Worm (Caenorhabditis elegans) whole organism, L3 larva: ENCODE data around the gene nhr-171.
A peak's percentile ranks its signal among the peaks of the same experiment; 100 is the strongest.
"Not testable (repeated sequence)": the region's sequence is repeated elsewhere in the genome, so short reads cannot be mapped to it uniquely, and the experiment has no call there.

ENCODE experiments used
- R02D3.7 ChIP-seq: fragments of 150-350 bp; optimal IDR thresholded peaks from 2 replicates; lab custom pipeline; 2014; ENCODE audit warnings: missing biosample characterization, missing genetic modification characterization
- ZK546.5 ChIP-seq: sonication (generic microtip); optimal IDR thresholded peaks from 2 replicates; lab custom pipeline; 2017; ENCODE audit warnings: missing biosample characterization, missing genetic modification characterization
- aly-2 ChIP-seq: fragments of 150-350 bp; optimal IDR thresholded peaks from 2 replicates; lab custom pipeline; 2014; ENCODE audit warnings: missing biosample characterization, missing genetic modification characterization
- ama-1 ChIP-seq: fragments of 150-350 bp; optimal IDR thresholded peaks from 2 replicates; lab custom pipeline; 2018
- ceh-16 ChIP-seq: sonication (generic microtip); optimal IDR thresholded peaks from 2 replicates; lab custom pipeline; 2017; ENCODE audit warnings: missing biosample characterization, missing genetic modification characterization
- ceh-28 ChIP-seq: fragments of 150-350 bp; optimal IDR thresholded peaks from 2 replicates; lab custom pipeline; 2014; ENCODE audit warnings: missing biosample characterization, missing genetic modification reagents, missing genetic modification characterization
- ceh-82 ChIP-seq: fragments of 150-350 bp; optimal IDR thresholded peaks from 2 replicates; lab custom pipeline; 2014; ENCODE audit warnings: missing biosample characterization, missing genetic modification characterization
- ceh-9 ChIP-seq: sonication (generic microtip); optimal IDR thresholded peaks from 2 replicates; lab custom pipeline; 2018; ENCODE audit warnings: missing biosample characterization, missing genetic modification characterization
- daf-12 ChIP-seq: fragments of 150-350 bp; optimal IDR thresholded peaks from 2 replicates; lab custom pipeline; 2014; ENCODE audit warnings: missing biosample characterization, missing genetic modification reagents, missing genetic modification characterization
- egl-27 ChIP-seq: sonication (generic microtip); optimal IDR thresholded peaks from 4 replicates; lab custom pipeline; 2017; ENCODE audit warnings: missing biosample characterization, missing genetic modification reagents, missing genetic modification characterization
- egl-5 ChIP-seq: fragments of 150-350 bp; optimal IDR thresholded peaks from 2 replicates; lab custom pipeline; 2017; ENCODE audit warnings: missing biosample characterization, missing genetic modification reagents, missing genetic modification characterization, inconsistent platforms
- elt-1 ChIP-seq: fragments of 150-350 bp; optimal IDR thresholded peaks from 2 replicates; lab custom pipeline; 2014; ENCODE audit warnings: missing biosample characterization, missing genetic modification characterization
- elt-2 ChIP-seq: sonication (generic microtip); optimal IDR thresholded peaks from 2 replicates; lab custom pipeline; 2016; ENCODE audit warnings: missing genetic modification reagents, mild to moderate bottlenecking, missing genetic modification characterization, missing compliant biosample characterization
- elt-3 ChIP-seq, 3 experiments: fragments of 150-350 bp in 1 of 3; sonication (generic microtip) in 2 of 3; optimal IDR thresholded peaks; 2 replicates in 2 of 3; 4 replicates in 1 of 3; lab custom pipeline; 2014 to 2017; ENCODE audit warnings: missing biosample characterization in 3 of 3, missing genetic modification characterization in 3 of 3
- eor-1 ChIP-seq, 2 experiments: fragments of 150-350 bp; optimal IDR thresholded peaks; 2 replicates each; lab custom pipeline; 2014 to 2018; ENCODE audit warnings: missing biosample characterization in 2 of 2, missing genetic modification characterization in 2 of 2
- fkh-10 ChIP-seq: sonication (generic microtip); optimal IDR thresholded peaks from 2 replicates; lab custom pipeline; 2017; ENCODE audit warnings: missing biosample characterization, missing genetic modification reagents, missing genetic modification characterization
- fkh-2 ChIP-seq: fragments of 150-350 bp; optimal IDR thresholded peaks from 2 replicates; lab custom pipeline; 2014; ENCODE audit warnings: missing biosample characterization, missing genetic modification reagents, missing genetic modification characterization
- fos-1 ChIP-seq: fragments of 150-350 bp; optimal IDR thresholded peaks from 2 replicates; lab custom pipeline; 2014; ENCODE audit warnings: missing biosample characterization, missing genetic modification characterization
- hmg-11 ChIP-seq: sonication (generic microtip); optimal IDR thresholded peaks from 2 replicates; lab custom pipeline; 2016; ENCODE audit warnings: missing genetic modification characterization, missing compliant biosample characterization
- jun-1 ChIP-seq: fragments of 150-350 bp; optimal IDR thresholded peaks from 2 replicates; lab custom pipeline; 2014; ENCODE audit warnings: missing biosample characterization, missing genetic modification reagents, missing genetic modification characterization
- lin-15B ChIP-seq: fragments of 150-350 bp; optimal IDR thresholded peaks from 2 replicates; lab custom pipeline; 2014; ENCODE audit warnings: missing biosample characterization, missing genetic modification characterization
- lin-39 ChIP-seq: fragments of 150-350 bp; optimal IDR thresholded peaks from 2 replicates; lab custom pipeline; 2018; ENCODE audit warnings: missing biosample characterization, missing genetic modification reagents, missing genetic modification characterization
- lsy-12 ChIP-seq: sonication (generic microtip); optimal IDR thresholded peaks from 2 replicates; lab custom pipeline; 2016; ENCODE audit warnings: mild to moderate bottlenecking, missing genetic modification characterization, missing compliant biosample characterization
- mdl-1 ChIP-seq: fragments of 150-350 bp; optimal IDR thresholded peaks from 2 replicates; lab custom pipeline; 2014; ENCODE audit warnings: missing biosample characterization, missing genetic modification characterization
- mml-1 ChIP-seq: fragments of 150-350 bp; sonication (generic microtip); optimal IDR thresholded peaks from 3 replicates; lab custom pipeline; 2014; ENCODE audit warnings: missing biosample characterization, missing genetic modification characterization
- nfya-1 ChIP-seq: sonication (generic microtip); optimal IDR thresholded peaks from 2 replicates; lab custom pipeline; 2017; ENCODE audit warnings: missing genetic modification characterization, mild to moderate bottlenecking, missing compliant biosample characterization, antibody characterized with exemption, moderate library complexity; ENCODE audit not compliant: insufficient read depth
- nhr-11 ChIP-seq: fragments of 150-350 bp; optimal IDR thresholded peaks from 2 replicates; lab custom pipeline; 2014; ENCODE audit warnings: missing biosample characterization, missing genetic modification characterization
- nhr-12 ChIP-seq: fragments of 150-350 bp; optimal IDR thresholded peaks from 2 replicates; lab custom pipeline; 2014; ENCODE audit warnings: missing biosample characterization, missing genetic modification characterization
- nhr-23 ChIP-seq: fragments of 150-350 bp; optimal IDR thresholded peaks from 2 replicates; lab custom pipeline; 2014; ENCODE audit warnings: missing biosample characterization, missing genetic modification reagents, missing genetic modification characterization
- nhr-237 ChIP-seq: fragments of 150-350 bp; optimal IDR thresholded peaks from 2 replicates; lab custom pipeline; 2014; ENCODE audit warnings: missing biosample characterization, missing genetic modification characterization
- nhr-25 ChIP-seq: sonication (generic microtip); optimal IDR thresholded peaks from 2 replicates; lab custom pipeline; 2017; ENCODE audit warnings: missing biosample characterization, missing genetic modification characterization
- nhr-28 ChIP-seq: fragments of 150-350 bp; optimal IDR thresholded peaks from 2 replicates; lab custom pipeline; 2014; ENCODE audit warnings: missing biosample characterization, missing genetic modification characterization
- nhr-43 ChIP-seq: sonication (generic microtip); optimal IDR thresholded peaks from 2 replicates; lab custom pipeline; 2016; ENCODE audit warnings: mild to moderate bottlenecking, missing genetic modification characterization, missing compliant biosample characterization; ENCODE audit not compliant: poor library complexity, severe bottlenecking
- nhr-67 ChIP-seq: fragments of 150-350 bp; optimal IDR thresholded peaks from 2 replicates; lab custom pipeline; 2014; ENCODE audit warnings: missing biosample characterization, missing genetic modification characterization
- nhr-76 ChIP-seq: fragments of 150-350 bp; sonication (generic microtip); optimal IDR thresholded peaks from 5 replicates; lab custom pipeline; 2014; ENCODE audit warnings: missing biosample characterization, missing genetic modification characterization
- nhr-77 ChIP-seq: fragments of 150-350 bp; optimal IDR thresholded peaks from 2 replicates; lab custom pipeline; 2014; ENCODE audit warnings: missing biosample characterization, missing genetic modification characterization
- pha-4 ChIP-seq: fragments of 150-350 bp; optimal IDR thresholded peaks from 2 replicates; lab custom pipeline; 2014; ENCODE audit warnings: missing biosample characterization, missing genetic modification reagents, missing genetic modification characterization
- pqm-1 ChIP-seq: fragments of 150-350 bp; optimal IDR thresholded peaks from 2 replicates; lab custom pipeline; 2017; ENCODE audit warnings: missing biosample characterization, missing genetic modification characterization, inconsistent platforms
- sea-2 ChIP-seq: fragments of 150-350 bp; sonication (generic microtip); optimal IDR thresholded peaks from 4 replicates; lab custom pipeline; 2014; ENCODE audit warnings: missing biosample characterization, missing genetic modification reagents, missing genetic modification characterization
- skn-1 ChIP-seq: fragments of 150-350 bp; optimal IDR thresholded peaks from 2 replicates; lab custom pipeline; 2014; ENCODE audit warnings: missing biosample characterization, missing genetic modification characterization
- snpc-4 ChIP-seq: fragments of 150-350 bp; optimal IDR thresholded peaks from 2 replicates; lab custom pipeline; 2014; ENCODE audit warnings: missing biosample characterization, missing genetic modification characterization
- tbx-2 ChIP-seq: sonication (generic microtip); optimal IDR thresholded peaks from 2 replicates; lab custom pipeline; 2016; ENCODE audit warnings: mild to moderate bottlenecking, missing genetic modification characterization, missing compliant biosample characterization
- unc-39 ChIP-seq: sonication (generic microtip); optimal IDR thresholded peaks from 4 replicates; lab custom pipeline; 2017; ENCODE audit warnings: missing biosample characterization, missing genetic modification characterization
- unc-62 ChIP-seq: fragments of 150-350 bp; sonication (generic microtip); optimal IDR thresholded peaks from 4 replicates; lab custom pipeline; 2014; ENCODE audit warnings: missing biosample characterization, missing genetic modification reagents, missing genetic modification characterization
- zag-1 ChIP-seq: fragments of 150-350 bp; optimal IDR thresholded peaks from 2 replicates; lab custom pipeline; 2014; ENCODE audit warnings: missing biosample characterization, missing genetic modification characterization
- ztf-11 ChIP-seq: fragments of 150-350 bp; optimal IDR thresholded peaks from 2 replicates; lab custom pipeline; 2014; ENCODE audit warnings: missing biosample characterization, missing genetic modification characterization
- ztf-4 ChIP-seq: fragments of 150-350 bp; optimal IDR thresholded peaks from 2 replicates; lab custom pipeline; 2014; ENCODE audit warnings: missing biosample characterization, missing genetic modification characterization

nhr-171 gene

ce11 chrV:7511465-7511864, at the start of gene nhr-171:
Gene nhr-171 (plus strand): TSS chrV:7511765.
- not testable (repeated sequence) for TF ChIP-seq skn-1 (tag; lab: Kevin White, UChicago); ceh-9 (tag; lab: Kevin White, UChicago); ama-1 (lab: Kevin White, UChicago)

ce11 chrV:7464696-7465095, 46.9 kb upstream of the nhr-171 start, which contains the start of gene srh-89:
Gene srh-89 (minus strand): TSS chrV:7464796.
- no peak for TF ChIP-seq hmg-11
- no peak for TF ChIP-seq mml-1 (tag; lab: Kevin White, UChicago)
- TF ChIP-seq snpc-4 (tag; lab: Kevin White, UChicago), result no peak
- TF ChIP-seq pqm-1, result no peak
- no peak for TF ChIP-seq fkh-2 (tag; lab: Kevin White, UChicago)
- TF ChIP-seq nhr-12 (tag; lab: Kevin White, UChicago), result no peak
- no peak for TF ChIP-seq egl-27 (tag; lab: Kevin White, UChicago)
- no peak for TF ChIP-seq nfya-1 (tag; lab: Kevin White, UChicago)
- no peak for TF ChIP-seq nhr-23
- TF ChIP-seq zag-1 (tag; lab: Kevin White, UChicago), result no peak
- no peak for TF ChIP-seq elt-3 (tag; optimal IDR thresholded peaks at IDR 0.05; lab: Kevin White, UChicago)

ce11 chrV:7465509-7465908, 46.1 kb upstream of the nhr-171 start, which contains the start of gene F25E5.1:
Gene F25E5.1 (plus strand): TSS chrV:7465884.
- no peak for TF ChIP-seq skn-1 (tag; lab: Kevin White, UChicago)
- TF ChIP-seq zag-1 (tag; lab: Kevin White, UChicago), result no peak
- no peak for TF ChIP-seq fkh-10 (GFP tag; lab: Kevin White, UChicago)
- no peak for TF ChIP-seq ZK546.5
- no peak for TF ChIP-seq mdl-1
- no peak for TF ChIP-seq pha-4 (tag; lab: Kevin White, UChicago)
- TF ChIP-seq ceh-16 (tag; lab: Kevin White, UChicago), result no peak
- peak; percentile 50 for TF ChIP-seq egl-5 (tag; lab: Kevin White, UChicago)
- peak; percentile 76 for TF ChIP-seq snpc-4 (tag; lab: Kevin White, UChicago)
- no peak for TF ChIP-seq jun-1 (tag; lab: Kevin White, UChicago)
- no peak for TF ChIP-seq R02D3.7 (tag; lab: Kevin White, UChicago)
- TF ChIP-seq unc-62 (GFP tag; lab: Kevin White, UChicago), result no peak
- TF ChIP-seq fos-1 (tag; lab: Kevin White, UChicago), result no peak
- TF ChIP-seq sea-2 (GFP tag; lab: Kevin White, UChicago), result no peak
- no peak for TF ChIP-seq ama-1 (lab: Kevin White, UChicago)
- no peak for TF ChIP-seq nhr-12 (tag; lab: Kevin White, UChicago)
- peak; percentile 40 for TF ChIP-seq elt-2
- no peak for TF ChIP-seq nhr-28 (tag; lab: Kevin White, UChicago)
- TF ChIP-seq nhr-77 (tag; lab: Kevin White, UChicago), result no peak
- no peak for TF ChIP-seq ztf-11 (tag; lab: Kevin White, UChicago)
- TF ChIP-seq nhr-25 (tag; lab: Kevin White, UChicago), result peak; percentile 65
- no peak for TF ChIP-seq ztf-4 (tag; lab: Kevin White, UChicago)
- no peak for TF ChIP-seq ceh-28 (tag; lab: Kevin White, UChicago)
- no peak for TF ChIP-seq nhr-76
- TF ChIP-seq nhr-237 (tag; lab: Kevin White, UChicago), result no peak
- TF ChIP-seq mml-1 (tag; lab: Kevin White, UChicago), result no peak
- no peak for TF ChIP-seq nhr-67 (tag; lab: Kevin White, UChicago)
- TF ChIP-seq nhr-11, result no peak
- peak; percentile 57 for TF ChIP-seq nhr-43
- TF ChIP-seq unc-39 (tag; lab: Kevin White, UChicago), result no peak
- peak; percentile 39 for TF ChIP-seq pqm-1
- peak; percentile 77 for TF ChIP-seq lin-15B (tag; lab: Kevin White, UChicago)
- no peak for TF ChIP-seq lsy-12 (tag; lab: Kevin White, UChicago)
- TF ChIP-seq daf-12 (tag; lab: Kevin White, UChicago), result no peak
- no peak for TF ChIP-seq egl-27 (tag; lab: Kevin White, UChicago)
- no peak for TF ChIP-seq lin-39 (tag; lab: Kevin White, UChicago)
- no peak for TF ChIP-seq ceh-82 (tag; lab: Kevin White, UChicago)
- TF ChIP-seq tbx-2 (tag; lab: Kevin White, UChicago), result no peak
- TF ChIP-seq aly-2 (tag; lab: Kevin White, UChicago), result no peak
- peak; percentile 80 for TF ChIP-seq hmg-11
- TF ChIP-seq elt-3 (tag; optimal IDR thresholded peaks at IDR 0.05; lab: Kevin White, UChicago), result no peak
- no peak for TF ChIP-seq nhr-23
- no peak for TF ChIP-seq eor-1 (tag; optimal IDR thresholded peaks at IDR 0.05; lab: Kevin White, UChicago)
- TF ChIP-seq elt-1 (tag; lab: Kevin White, UChicago), result no peak
- TF ChIP-seq nfya-1 (tag; lab: Kevin White, UChicago), result peak; percentile 71
- TF ChIP-seq ceh-9 (tag; lab: Kevin White, UChicago), result no peak
- no peak for TF ChIP-seq fkh-2 (tag; lab: Kevin White, UChicago)
- TF ChIP-seq, all 47 proteins: peak for 9
